Fruit fly (Drosophila melanogaster): Measurements from ENCODE around the gene Aduk.

DNA sequence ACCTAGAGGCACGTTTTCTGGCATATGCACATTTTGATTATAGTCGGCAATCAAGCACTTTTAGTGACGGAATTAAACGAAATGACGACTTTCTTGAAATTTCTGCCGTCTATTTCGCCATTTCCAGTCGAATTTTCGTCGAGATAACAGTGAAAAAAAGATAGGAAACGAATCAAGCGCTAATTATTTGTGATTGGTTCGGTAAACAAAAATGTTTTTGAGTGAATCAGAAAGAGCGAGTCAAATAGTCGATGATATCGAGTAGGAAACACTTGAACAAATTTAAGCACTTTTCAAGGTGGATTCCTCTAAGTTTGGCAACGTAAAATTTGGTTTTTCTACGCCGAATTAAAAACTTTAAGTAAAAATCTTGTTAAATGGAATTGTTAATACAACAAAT, 9.1 kb upstream of the Aduk start:
- TF ChIP-seq CG14655 (GFP tag; optimal IDR thresholded peaks at IDR 0.05) (no peak), CG32121 (GFP tag; IDR thresholded peaks at IDR 0.05) (no peak), Pif1A (GFP tag; optimal IDR thresholded peaks at IDR 0.05) (no peak)

All from whole organism, pupa.